Fruit fly (Drosophila melanogaster): Measurements from ENCODE around the gene Send2.

The Send2 gene

DNA sequence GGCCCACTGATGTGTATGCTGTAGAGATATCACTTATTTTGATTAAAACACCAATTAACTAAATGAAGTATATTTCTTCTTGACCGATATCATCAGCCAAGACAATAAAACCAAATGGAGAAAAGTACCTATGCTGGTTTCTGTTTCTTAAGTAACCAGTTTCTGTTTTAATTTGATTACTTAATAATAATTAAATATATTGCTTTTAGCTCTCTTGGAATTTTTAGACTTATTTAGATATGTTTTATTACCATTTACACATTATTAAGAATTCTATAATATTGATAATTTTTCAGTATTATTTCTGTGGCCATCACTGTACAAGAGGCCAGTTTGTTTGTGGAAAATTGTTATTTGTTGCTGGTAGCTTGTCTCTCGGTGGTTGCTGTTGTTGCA is 20.8 kb upstream of the Send2 start (continued):
- no peak for TF ChIP-seq dl (GFP tag; optimal IDR thresholded peaks at IDR 0.05; ENCODE audit: insufficient read depth in 1 of 2, partially characterized antibody in 2 of 2)
- TF ChIP-seq Vsx2 (GFP tag; optimal IDR thresholded peaks at IDR 0.05; ENCODE audit: partially characterized antibody): no peak

- TF ChIP-seq Dfd (GFP tag; optimal IDR thresholded peaks at IDR 0.05) (no peak), sv (GFP tag; optimal IDR thresholded peaks at IDR 0.05) (no peak), rgr (GFP tag; optimal IDR thresholded peaks at IDR 0.05) (peak; percentile 45), foxo (GFP tag; optimal IDR thresholded peaks at IDR 0.05) (peak in 1 of 2 experiments; percentile 40), psq (GFP tag; optimal IDR thresholded peaks at IDR 0.05) (peak; percentile 40), h (GFP tag; optimal IDR thresholded peaks at IDR 0.05) (peak; percentile 33), Sp1 (GFP tag; optimal IDR thresholded peaks at IDR 0.05) (peak; percentile 53), HLH106 (tag; optimal IDR thresholded peaks at IDR 0.05) (peak; percentile 56)
Measured at dm6 chr2L:14366590-14367273, 20.2 kb upstream of the Send2 start.

DNA sequence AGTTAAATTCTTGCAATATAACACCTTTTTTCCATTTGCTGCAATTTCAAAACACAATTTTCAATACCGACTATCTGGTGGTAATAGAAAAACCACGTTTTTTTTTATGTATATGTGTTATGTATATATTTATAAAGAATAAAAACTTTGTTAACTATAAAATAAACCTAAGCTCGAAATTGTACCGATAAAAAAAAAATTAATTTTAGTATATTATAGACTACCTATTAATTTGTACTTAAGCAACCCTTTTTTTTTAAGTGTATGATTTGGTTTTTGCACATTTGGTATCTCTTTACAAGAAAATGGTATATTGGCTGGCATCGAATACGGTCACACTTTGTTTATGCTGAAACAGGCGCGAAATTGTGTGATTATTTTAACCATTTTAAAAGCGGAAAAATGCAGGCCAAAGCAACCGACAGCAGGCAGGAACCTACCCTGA is 15.3 kb upstream of the Send2 start, which contains the start of gene spel1:
TSS of gene spel1 (plus strand) at position 334 of the 445 bp plus-strand sequence.
- TF ChIP-seq ey (GFP tag; optimal IDR thresholded peaks at IDR 0.05): peak; percentile 24
- no peak for TF ChIP-seq Abd-B (GFP tag; optimal IDR thresholded peaks at IDR 0.05)
- TF ChIP-seq Vsx2 (GFP tag; optimal IDR thresholded peaks at IDR 0.05; ENCODE audit: partially characterized antibody): no peak
- TF ChIP-seq jim (GFP tag; optimal IDR thresholded peaks at IDR 0.05): no peak
- no peak for TF ChIP-seq dl (GFP tag; optimal IDR thresholded peaks at IDR 0.05; ENCODE audit: insufficient read depth in 1 of 2, partially characterized antibody in 2 of 2)
- TF ChIP-seq Dfd (GFP tag; optimal IDR thresholded peaks at IDR 0.05): no peak
- TF ChIP-seq dmrt93B (GFP tag; optimal IDR thresholded peaks at IDR 0.05): no peak
- peak; percentile 26 for TF ChIP-seq sv (GFP tag; optimal IDR thresholded peaks at IDR 0.05)
- no peak for TF ChIP-seq tai (GFP tag; optimal IDR thresholded peaks at IDR 0.05)
- no peak for TF ChIP-seq Mio (GFP tag; optimal IDR thresholded peaks at IDR 0.05)
- TF ChIP-seq br (GFP tag; optimal IDR thresholded peaks at IDR 0.05): no peak
- TF ChIP-seq rgr (GFP tag; optimal IDR thresholded peaks at IDR 0.05): peak; percentile 54
- TF ChIP-seq N (GFP tag; optimal IDR thresholded peaks at IDR 0.05): no peak
- TF ChIP-seq pan (optimal IDR thresholded peaks at IDR 0.05): no peak
- TF ChIP-seq fru (GFP tag; optimal IDR thresholded peaks at IDR 0.05): peak; percentile 50
- TF ChIP-seq CG32264 (GFP tag; optimal IDR thresholded peaks at IDR 0.05): no peak
- TF ChIP-seq sage (GFP tag; optimal IDR thresholded peaks at IDR 0.05): no peak
- peak; percentile 40 for TF ChIP-seq h (GFP tag; optimal IDR thresholded peaks at IDR 0.05)
- no peak for TF ChIP-seq Hr78 (GFP tag; optimal IDR thresholded peaks at IDR 0.05)
- TF ChIP-seq HLH106 (tag; optimal IDR thresholded peaks at IDR 0.05): peak; percentile 69
- no peak for TF ChIP-seq dsf (GFP tag; optimal IDR thresholded peaks at IDR 0.05; ENCODE audit: borderline replicate concordance)
- no peak for TF ChIP-seq CrebA (GFP tag; optimal IDR thresholded peaks at IDR 0.05; ENCODE audit: borderline replicate concordance)
- no peak for TF ChIP-seq CG9705 (GFP tag; optimal IDR thresholded peaks at IDR 0.05)
- no peak for TF ChIP-seq Rel (GFP tag; optimal IDR thresholded peaks at IDR 0.05)
- TF ChIP-seq Rel (tag; optimal IDR thresholded peaks at IDR 0.05): peak; percentile 4
- no peak for TF ChIP-seq Dif (GFP tag; optimal IDR thresholded peaks at IDR 0.05; ENCODE audit: partially characterized antibody)
- peak; percentile 28 for TF ChIP-seq woc (GFP tag; optimal IDR thresholded peaks at IDR 0.05)
- no peak for TF ChIP-seq GATAd (GFP tag; optimal IDR thresholded peaks at IDR 0.05)
- peak; percentile 52 for TF ChIP-seq OdsH (GFP tag; optimal IDR thresholded peaks at IDR 0.05)
- TF ChIP-seq Hr83 (GFP tag; optimal IDR thresholded peaks at IDR 0.05; ENCODE audit: poor library complexity, severe bottlenecking): no peak
- TF ChIP-seq psq (GFP tag; optimal IDR thresholded peaks at IDR 0.05): peak; percentile 53
- peak in 1 of 2 experiments; percentile 68 for TF ChIP-seq foxo (GFP tag; optimal IDR thresholded peaks at IDR 0.05)
- TF ChIP-seq usp (GFP tag; optimal IDR thresholded peaks at IDR 0.05): no peak
- peak; percentile 18 for TF ChIP-seq brk (GFP tag; optimal IDR thresholded peaks at IDR 0.05)
- no peak for TF ChIP-seq Jra (GFP tag; optimal IDR thresholded peaks at IDR 0.05)
- no peak for TF ChIP-seq lola (GFP tag; optimal IDR thresholded peaks at IDR 0.05)
- no peak for TF ChIP-seq Myc (optimal IDR thresholded peaks at IDR 0.05)
- peak; percentile 75 for TF ChIP-seq Sp1 (GFP tag; optimal IDR thresholded peaks at IDR 0.05)
- peak; percentile 55 for TF ChIP-seq Hnf4 (GFP tag; optimal IDR thresholded peaks at IDR 0.05)

Data from whole organism, wandering third instar larva.